Fruit fly (Drosophila melanogaster) whole organism, prepupa: ENCODE measurements around the gene CG8188.

Source experiments
- Blimp-1 ChIP-seq: fragments of 200-800 bp; sonication (Bioruptor generic); optimal IDR thresholded peaks from 3 replicates; lab custom pipeline; 2017; ENCODE audit warnings: missing biosample characterization, missing genetic modification characterization, mild to moderate bottlenecking, moderate library complexity, missing genetic modification reagents
- CG10669 ChIP-seq: fragments of 200-800 bp; sonication (Bioruptor generic); optimal IDR thresholded peaks from 3 replicates; lab custom pipeline; 2018; ENCODE audit warnings: missing biosample characterization, mild to moderate bottlenecking, missing genetic modification characterization, moderate library complexity
- CG8119 ChIP-seq: fragments of 200-800 bp; sonication (Bioruptor generic); IDR thresholded peaks from 3 replicates; pipeline ENCODE4 v1.3.6; 2022; ENCODE audit warnings: missing biosample characterization, missing genetic modification characterization
- dac ChIP-seq: fragments of 200-800 bp; sonication (Bioruptor generic); optimal IDR thresholded peaks from 2 replicates; lab custom pipeline; 2017; ENCODE audit warnings: missing biosample characterization, mild to moderate bottlenecking, missing genetic modification characterization
- dsx ChIP-seq: fragments of 200-800 bp; optimal IDR thresholded peaks from 3 replicates; lab custom pipeline; 2019; ENCODE audit warnings: missing biosample characterization, mild to moderate bottlenecking, missing genetic modification characterization, moderate library complexity; ENCODE audit not compliant: poor library complexity, severe bottlenecking

DNA sequence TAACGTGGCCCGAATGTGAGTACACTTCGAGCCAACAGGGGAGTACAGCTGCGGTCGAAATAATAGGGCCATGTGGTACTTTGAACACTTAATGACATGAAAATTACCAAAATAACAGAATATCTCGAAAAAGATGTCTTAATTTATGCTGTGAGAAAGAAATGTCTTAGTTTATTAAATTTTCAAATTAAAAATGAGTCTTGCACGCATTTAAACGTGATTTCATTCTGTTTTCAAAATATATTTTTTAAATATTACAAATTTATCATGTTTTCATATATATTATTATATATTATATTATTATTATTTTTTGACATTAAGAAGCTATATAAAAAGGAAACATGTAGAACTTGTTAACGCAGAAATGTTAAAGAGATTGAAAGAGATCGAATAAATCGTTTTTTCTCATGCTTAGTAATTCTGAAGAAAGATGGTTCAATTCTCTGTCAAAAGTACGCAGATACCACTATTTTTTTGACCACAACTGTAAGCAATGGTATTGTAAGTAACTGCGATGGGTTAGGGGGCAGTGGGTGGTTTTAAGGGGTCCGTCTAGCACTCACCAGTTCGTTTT, 7.9 kb downstream of the CG8188 start:
- TF ChIP-seq CG8119 (GFP tag; lab: Robert Waterston, UW) (peak; percentile 70; the same call in 2 of the 3 replicates), Blimp-1 (no peak), dsx (GFP tag; lab: Kevin White, UChicago) (no peak), CG10669 (GFP tag; lab: Kevin White, UChicago) (no peak), dac (GFP tag; lab: Kevin White, UChicago) (peak; percentile 27)
